Worm (Caenorhabditis elegans) whole organism, young adult: Measurements from ENCODE around the gene rad-51.
A peak's percentile ranks its signal among the peaks of the same experiment; 100 is the strongest.

Experiments used
- B0019.2 ChIP-seq: fragments of 200-800 bp; sonication (Bioruptor generic); conservative IDR thresholded peaks from 2 replicates; pipeline ENCODE4 v1.3.6; 2022; ENCODE audit warnings: missing genetic modification reagents, missing genetic modification characterization, missing compliant biosample characterization
- B0035.1 ChIP-seq: sonication (generic microtip); optimal IDR thresholded peaks from 2 replicates; lab custom pipeline; 2016; ENCODE audit warnings: missing genetic modification characterization, mild to moderate bottlenecking, missing compliant biosample characterization, missing genotype, missing genetic modification reagents
- B0261.1 ChIP-seq: sonication (generic microtip); optimal IDR thresholded peaks from 2 replicates; lab custom pipeline; 2016; ENCODE audit warnings: mild to moderate bottlenecking, missing genetic modification characterization, moderate library complexity, missing compliant biosample characterization
- B0336.3 ChIP-seq: fragments of 200-800 bp; sonication (Bioruptor generic); IDR thresholded peaks from 2 replicates; pipeline ENCODE4 v1.3.6; 2022; ENCODE audit warnings: missing genetic modification characterization, missing compliant biosample characterization
- C17E4.6 ChIP-seq: fragments of 200-800 bp; sonication (Bioruptor generic); IDR thresholded peaks from 2 replicates; pipeline ENCODE4 v1.3.6; 2022; ENCODE audit warnings: missing genetic modification reagents, missing genetic modification characterization, missing compliant biosample characterization
- F22D6.2 ChIP-seq: sonication (generic microtip); optimal IDR thresholded peaks from 2 replicates; lab custom pipeline; 2016; ENCODE audit warnings: mild to moderate bottlenecking, missing genetic modification characterization, missing compliant biosample characterization
- F52B5.7 ChIP-seq: sonication (generic microtip); optimal IDR thresholded peaks from 2 replicates; lab custom pipeline; 2016; ENCODE audit warnings: mild to moderate bottlenecking, missing genetic modification characterization, missing compliant biosample characterization
- F57A8.1 ChIP-seq: fragments of 200-800 bp; sonication (Bioruptor generic); optimal IDR thresholded peaks from 2 replicates; lab custom pipeline; 2018; ENCODE audit warnings: mild to moderate bottlenecking, missing genetic modification characterization, moderate library complexity, missing compliant biosample characterization
- Y67H2A.10 ChIP-seq: fragments of 200-800 bp; sonication (Bioruptor generic); conservative IDR thresholded peaks from 2 replicates; pipeline ENCODE4 v1.3.6; 2022; ENCODE audit warnings: missing genetic modification reagents, missing genetic modification characterization, missing compliant biosample characterization
- ZK185.1 ChIP-seq: sonication (generic microtip); optimal IDR thresholded peaks from 2 replicates; lab custom pipeline; 2016; ENCODE audit warnings: mild to moderate bottlenecking, missing genetic modification characterization, missing compliant biosample characterization; ENCODE audit not compliant: poor library complexity, severe bottlenecking
- athp-1 ChIP-seq: sonication (generic microtip); optimal IDR thresholded peaks from 2 replicates; lab custom pipeline; 2017; ENCODE audit warnings: mild to moderate bottlenecking, missing genetic modification characterization, missing compliant biosample characterization
- ccch-3 ChIP-seq: fragments of 200-800 bp; sonication (Bioruptor generic); optimal IDR thresholded peaks from 2 replicates; lab custom pipeline; 2018; ENCODE audit warnings: mild to moderate bottlenecking, missing genetic modification characterization, missing compliant biosample characterization
- ceh-100 ChIP-seq: fragments of 200-800 bp; sonication (Bioruptor generic); IDR thresholded peaks from 2 replicates; pipeline ENCODE4 v1.3.6; 2022; ENCODE audit warnings: missing genetic modification reagents, missing genetic modification characterization, missing compliant biosample characterization
- ceh-91 ChIP-seq: fragments of 200-800 bp; sonication (Bioruptor generic); IDR thresholded peaks from 2 replicates; pipeline ENCODE4 v1.3.6; 2022; ENCODE audit warnings: missing genetic modification reagents, missing genetic modification characterization, missing compliant biosample characterization
- die-1 ChIP-seq: sonication (generic microtip); optimal IDR thresholded peaks from 2 replicates; lab custom pipeline; 2016; ENCODE audit warnings: missing genotype, mild to moderate bottlenecking, missing genetic modification characterization, missing compliant biosample characterization
- dox-1 ChIP-seq: fragments of 200-800 bp; sonication (Bioruptor generic); IDR thresholded peaks from 2 replicates; pipeline ENCODE4 v1.3.6; 2022; ENCODE audit warnings: missing genetic modification reagents, missing genetic modification characterization, missing compliant biosample characterization
- efl-1 ChIP-seq: fragments of 150-350 bp; optimal IDR thresholded peaks from 2 replicates; lab custom pipeline; 2014; ENCODE audit warnings: missing biosample characterization, missing genetic modification reagents, missing genetic modification characterization
- egl-44 ChIP-seq: fragments of 200-800 bp; sonication (Bioruptor generic); IDR thresholded peaks from 2 replicates; pipeline ENCODE4 v1.3.6; 2022; ENCODE audit warnings: missing genetic modification reagents, missing genetic modification characterization, missing compliant biosample characterization
- ekl-4 ChIP-seq: fragments of 200-800 bp; sonication (Bioruptor generic); IDR thresholded peaks from 2 replicates; pipeline ENCODE4 v1.3.6; 2022; ENCODE audit warnings: missing genetic modification reagents, missing genetic modification characterization, missing compliant biosample characterization
- fkh-3 ChIP-seq: sonication (generic microtip); optimal IDR thresholded peaks from 2 replicates; lab custom pipeline; 2016; ENCODE audit warnings: mild to moderate bottlenecking, missing genetic modification characterization, missing compliant biosample characterization
- him-1 ChIP-seq: sonication (generic microtip); optimal IDR thresholded peaks from 2 replicates; lab custom pipeline; 2016; ENCODE audit warnings: missing genotype, missing genetic modification reagents, missing genetic modification characterization, missing compliant biosample characterization
- hrde-1 ChIP-seq: sonication (generic microtip); optimal IDR thresholded peaks from 2 replicates; lab custom pipeline; 2016; ENCODE audit warnings: missing genetic modification characterization, mild to moderate bottlenecking, missing compliant biosample characterization, moderate library complexity, missing genotype, missing genetic modification reagents, borderline replicate concordance
- lin-26 ChIP-seq: fragments of 200-800 bp; sonication (Bioruptor generic); IDR thresholded peaks from 2 replicates; pipeline ENCODE4 v1.3.6; 2022; ENCODE audit warnings: missing genetic modification reagents, missing genetic modification characterization, missing compliant biosample characterization
- lin-40 ChIP-seq: sonication (generic microtip); optimal IDR thresholded peaks from 2 replicates; lab custom pipeline; 2016; ENCODE audit warnings: missing genetic modification characterization, mild to moderate bottlenecking, missing compliant biosample characterization, missing genotype, missing genetic modification reagents
- madf-6 ChIP-seq: fragments of 200-800 bp; sonication (Bioruptor generic); IDR thresholded peaks from 2 replicates; pipeline ENCODE4 v1.3.6; 2022; ENCODE audit warnings: missing genetic modification reagents, missing genetic modification characterization, missing compliant biosample characterization
- mcd-1 ChIP-seq: fragments of 200-800 bp; sonication (Bioruptor generic); IDR thresholded peaks from 2 replicates; pipeline ENCODE4 v1.3.6; 2022; ENCODE audit warnings: missing genetic modification reagents, missing genetic modification characterization, missing compliant biosample characterization
- mel-28 ChIP-seq: sonication (generic microtip); optimal IDR thresholded peaks from 2 replicates; lab custom pipeline; 2016; ENCODE audit warnings: borderline replicate concordance, mild to moderate bottlenecking, missing genetic modification characterization, missing compliant biosample characterization
- mxl-1 ChIP-seq: sonication (generic microtip); optimal IDR thresholded peaks from 2 replicates; lab custom pipeline; 2016; ENCODE audit warnings: missing genetic modification characterization, missing compliant biosample characterization
- nfya-2 ChIP-seq: fragments of 200-800 bp; sonication (Bioruptor generic); IDR thresholded peaks from 2 replicates; pipeline ENCODE4 v1.3.6; 2022; ENCODE audit warnings: missing genetic modification reagents, missing genetic modification characterization, missing compliant biosample characterization
- nhr-90 ChIP-seq: sonication (generic microtip); optimal IDR thresholded peaks from 2 replicates; lab custom pipeline; 2016; ENCODE audit warnings: missing genotype, mild to moderate bottlenecking, missing genetic modification characterization, missing compliant biosample characterization
- pha-4 ChIP-seq: fragments of 150-350 bp; sonication (generic microtip); optimal IDR thresholded peaks from 2 replicates; lab custom pipeline; 2014; ENCODE audit warnings: missing biosample characterization, missing genetic modification reagents, missing genetic modification characterization
- rcor-1 ChIP-seq: fragments of 200-800 bp; sonication (Bioruptor generic); IDR thresholded peaks from 2 replicates; pipeline ENCODE4 v1.3.6; 2022; ENCODE audit warnings: missing genetic modification reagents, missing genetic modification characterization, missing compliant biosample characterization
- rec-8 ChIP-seq, 2 experiments: sonication (generic microtip); optimal IDR thresholded peaks; 2 replicates each; lab custom pipeline; 2016; ENCODE audit warnings: mild to moderate bottlenecking in 2 of 2, missing genetic modification characterization in 2 of 2, missing genetic modification reagents in 2 of 2, missing genotype in 2 of 2, missing biosample characterization in 1 of 2, missing compliant biosample characterization in 1 of 2, moderate library complexity in 1 of 2
- repo-1 ChIP-seq: sonication (generic microtip); optimal IDR thresholded peaks from 2 replicates; lab custom pipeline; 2017; ENCODE audit warnings: mild to moderate bottlenecking, missing genetic modification characterization, missing compliant biosample characterization
- rpc-1 ChIP-seq, 2 experiments: fragments of 150-350 bp in 1 of 2; sonication (generic microtip) in 1 of 2; optimal IDR thresholded peaks; 2 replicates each; lab custom pipeline; 2014 to 2018; ENCODE audit warnings: missing biosample characterization in 1 of 2, missing genetic modification characterization in 1 of 2, missing genetic modification reagents in 1 of 2, missing genotype in 1 of 2
- sea-2 ChIP-seq: fragments of 200-800 bp; sonication (Bioruptor generic); IDR thresholded peaks from 2 replicates; pipeline ENCODE4 v1.3.6; 2022; ENCODE audit warnings: missing genetic modification characterization, missing compliant biosample characterization
- snpc-1.1 ChIP-seq: sonication (generic microtip); optimal IDR thresholded peaks from 2 replicates; lab custom pipeline; 2017; ENCODE audit warnings: missing genetic modification characterization, mild to moderate bottlenecking, missing compliant biosample characterization, antibody characterized with exemption, moderate library complexity, missing genotype, missing genetic modification reagents; ENCODE audit not compliant: insufficient read depth
- snpc-1.3 ChIP-seq: sonication (generic microtip); optimal IDR thresholded peaks from 2 replicates; lab custom pipeline; 2017; ENCODE audit warnings: missing genetic modification characterization, mild to moderate bottlenecking, missing compliant biosample characterization, antibody characterized with exemption, moderate library complexity, missing genotype, missing genetic modification reagents; ENCODE audit not compliant: insufficient read depth
- somi-1 ChIP-seq: fragments of 200-800 bp; sonication (Bioruptor generic); optimal IDR thresholded peaks from 2 replicates; lab custom pipeline; 2018; ENCODE audit warnings: mild to moderate bottlenecking, missing genetic modification characterization, missing compliant biosample characterization
- tbp1 ChIP-seq: fragments of 200-800 bp; sonication (Bioruptor generic); optimal IDR thresholded peaks from 2 replicates; lab custom pipeline; 2018; ENCODE audit warnings: mild to moderate bottlenecking, missing genetic modification characterization, missing compliant biosample characterization
- tbx-9 ChIP-seq: sonication (generic microtip); optimal IDR thresholded peaks from 2 replicates; lab custom pipeline; 2016; ENCODE audit warnings: borderline replicate concordance, missing genetic modification characterization, inconsistent platforms, missing compliant biosample characterization
- unc-130 ChIP-seq: sonication (generic microtip); optimal IDR thresholded peaks from 2 replicates; lab custom pipeline; 2016; ENCODE audit warnings: missing genetic modification reagents, missing genetic modification characterization, missing compliant biosample characterization
- ztf-28 ChIP-seq: fragments of 200-800 bp; sonication (Bioruptor generic); IDR thresholded peaks from 2 replicates; pipeline ENCODE4 v1.3.6; 2022; ENCODE audit warnings: missing genetic modification reagents, missing genetic modification characterization, missing compliant biosample characterization
- ztf-6 ChIP-seq: fragments of 200-800 bp; sonication (Bioruptor generic); IDR thresholded peaks from 2 replicates; pipeline ENCODE4 v1.3.6; 2022; ENCODE audit warnings: missing genetic modification reagents, missing genetic modification characterization, missing compliant biosample characterization

rad-51 gene

ce11 chrIV:10243276-10243675, 40.8 kb downstream of the rad-51 start, which contains the start of gene tkt-1 (continued):
- no peak for TF ChIP-seq ztf-6 (GFP tag; lab: Robert Waterston, UW)
- TF ChIP-seq snpc-1.1 (tag; lab: Kevin White, UChicago) = no peak
- TF ChIP-seq athp-1 = no peak
- TF ChIP-seq lin-40 (tag; lab: Kevin White, UChicago) = no peak
- no peak for TF ChIP-seq F22D6.2 (tag; lab: Kevin White, UChicago)
- TF ChIP-seq rcor-1 (GFP tag; lab: Robert Waterston, UW) = no peak
- no peak for TF ChIP-seq unc-130 (GFP tag; lab: Kevin White, UChicago)
- TF ChIP-seq ekl-4 (GFP tag; lab: Robert Waterston, UW) = 0 out of 2 replicates have a peak, but pooled peaks have one; percentile 40
- no peak for TF ChIP-seq Y67H2A.10 (GFP tag; lab: Robert Waterston, UW)
- TF ChIP-seq F52B5.7 (tag; lab: Kevin White, UChicago) = no peak
- no peak for TF ChIP-seq B0336.3 (GFP tag; lab: Robert Waterston, UW)
- TF ChIP-seq B0035.1 (tag; lab: Kevin White, UChicago) = no peak
- TF ChIP-seq madf-6 (GFP tag; lab: Robert Waterston, UW) = no peak
- no peak for TF ChIP-seq tbx-9 (tag; lab: Kevin White, UChicago)
- TF ChIP-seq sea-2 (GFP tag; lab: Robert Waterston, UW) = no peak
- TF ChIP-seq somi-1 = no peak
- no peak for TF ChIP-seq F57A8.1 (GFP tag; lab: Kevin White, UChicago)
- no peak for TF ChIP-seq B0261.1 (tag; lab: Kevin White, UChicago)
- no peak for TF ChIP-seq lin-26 (GFP tag; lab: Robert Waterston, UW)
- TF ChIP-seq snpc-1.3 (tag; lab: Kevin White, UChicago) = no peak
- TF ChIP-seq tbp1 (GFP tag; lab: Kevin White, UChicago) = peak; percentile 10
- no peak for TF ChIP-seq mxl-1 (tag; lab: Kevin White, UChicago)

ce11 chrIV:10242458-10243123, 41.5 kb downstream of the rad-51 start:
- TF ChIP-seq B0019.2 (GFP tag; lab: Robert Waterston, UW) (no peak), die-1 (tag; lab: Kevin White, UChicago) (no peak), athp-1 (no peak), him-1 (tag; lab: Kevin White, UChicago) (no peak), rec-8 (tag; optimal IDR thresholded peaks at IDR 0.05; lab: Kevin White, UChicago) (no peak), ztf-28 (no peak), rpc-1 (optimal IDR thresholded peaks at IDR 0.05; lab: Kevin White, UChicago) (no peak), rpc-1 (tag; optimal IDR thresholded peaks at IDR 0.05; lab: Kevin White, UChicago) (no peak), egl-44 (GFP tag; lab: Robert Waterston, UW) (no peak), ZK185.1 (peak; percentile 24), nhr-90 (no peak), mel-28 (tag; lab: Kevin White, UChicago) (no peak), dox-1 (GFP tag; lab: Robert Waterston, UW) (peak; percentile 62; the same call in 1 of the 2 replicates), hrde-1 (tag; lab: Kevin White, UChicago) (no peak), ceh-91 (GFP tag; lab: Robert Waterston, UW) (peak; percentile 42; the same call in 1 of the 2 replicates), efl-1 (peak; percentile 81), tbx-9 (tag; lab: Kevin White, UChicago) (no peak), nfya-2 (no peak), ccch-3 (GFP tag; lab: Kevin White, UChicago) (no peak), F57A8.1 (GFP tag; lab: Kevin White, UChicago) (no peak), madf-6 (GFP tag; lab: Robert Waterston, UW) (peak; percentile 91), C17E4.6 (GFP tag; lab: Robert Waterston, UW) (no peak), mcd-1 (GFP tag; lab: Robert Waterston, UW) (no peak), ceh-100 (GFP tag; lab: Robert Waterston, UW) (no peak), pha-4 (tag; lab: Kevin White, UChicago) (no peak), sea-2 (GFP tag; lab: Robert Waterston, UW) (no peak), repo-1 (tag; lab: Kevin White, UChicago) (no peak), Y67H2A.10 (GFP tag; lab: Robert Waterston, UW) (no peak), fkh-3 (tag; lab: Kevin White, UChicago) (no peak)
